Worm (Caenorhabditis elegans) whole organism, L2 larva: ENCODE results near the gene srt-22.

Experiments
- elt-1 ChIP-seq: fragments of 150-350 bp; optimal IDR thresholded peaks from 2 replicates; lab custom pipeline; 2014; ENCODE audit warnings: missing biosample characterization, missing genetic modification characterization
- fos-1 ChIP-seq: fragments of 150-350 bp; optimal IDR thresholded peaks from 2 replicates; lab custom pipeline; 2014; ENCODE audit warnings: missing biosample characterization, missing genetic modification characterization
- mbf-1 ChIP-seq: sonication (generic microtip); optimal IDR thresholded peaks from 2 replicates; lab custom pipeline; 2017; ENCODE audit warnings: missing biosample characterization, missing genetic modification characterization
- nhr-10 ChIP-seq: sonication (generic microtip); optimal IDR thresholded peaks from 2 replicates; lab custom pipeline; 2017; ENCODE audit warnings: missing biosample characterization, missing genetic modification characterization
- nhr-12 ChIP-seq: fragments of 150-350 bp; optimal IDR thresholded peaks from 2 replicates; lab custom pipeline; 2014; ENCODE audit warnings: missing biosample characterization, missing genetic modification characterization
- nhr-129 ChIP-seq: fragments of 150-350 bp; optimal IDR thresholded peaks from 2 replicates; lab custom pipeline; 2014; ENCODE audit warnings: missing biosample characterization, missing genetic modification characterization
- peb-1 ChIP-seq: fragments of 150-350 bp; optimal IDR thresholded peaks from 2 replicates; lab custom pipeline; 2014; ENCODE audit warnings: missing biosample characterization, missing genetic modification characterization
- sem-4 ChIP-seq: fragments of 150-350 bp; optimal IDR thresholded peaks from 2 replicates; lab custom pipeline; 2014; ENCODE audit warnings: missing biosample characterization, missing genetic modification reagents, missing genetic modification characterization
- ztf-1 ChIP-seq: fragments of 200-800 bp; sonication (Bioruptor generic); conservative IDR thresholded peaks from 2 replicates; pipeline ENCODE4 v1.3.6; 2022; ENCODE audit warnings: missing genetic modification characterization, missing compliant biosample characterization

DNA sequence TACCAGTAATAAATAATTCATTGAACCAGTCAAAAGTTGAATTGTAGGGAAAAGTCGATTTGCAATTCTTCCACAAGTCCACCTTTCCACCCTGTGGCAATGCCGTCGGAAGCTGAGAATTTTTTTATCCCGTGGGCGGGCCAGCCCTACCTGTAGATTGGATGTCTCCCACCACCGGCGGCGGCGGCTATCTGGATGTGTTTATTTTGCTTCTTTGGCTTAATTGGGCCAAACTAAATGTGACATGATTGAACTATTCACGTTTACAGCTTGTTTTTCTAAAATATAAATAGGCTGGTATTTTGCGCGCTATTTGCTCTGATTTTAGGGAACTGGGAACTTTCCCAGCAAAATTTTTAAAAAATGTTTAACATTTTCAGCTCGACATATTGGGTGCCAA lies 28.8 kb upstream of the srt-22 start, which contains the start of gene wrt-8:
- TF ChIP-seq mbf-1 (no peak), sem-4 (tag; lab: Kevin White, UChicago) (no peak), nhr-10 (tag; lab: Kevin White, UChicago) (no peak), peb-1 (tag; lab: Kevin White, UChicago) (no peak), ztf-1 (GFP tag; lab: Robert Waterston, UW) (no peak), fos-1 (tag; lab: Kevin White, UChicago) (no peak), nhr-129 (tag; lab: Kevin White, UChicago) (no peak), nhr-12 (tag; lab: Kevin White, UChicago) (no peak), elt-1 (no peak)
